Fruit fly (Drosophila melanogaster) whole organism, prepupa: Measurements from ENCODE around the gene CG32243.

Source experiments
- CG31627 ChIP-seq: fragments of 200-800 bp; sonication (Bioruptor generic); optimal IDR thresholded peaks from 3 replicates; lab custom pipeline; 2016; ENCODE audit warnings: missing biosample characterization, missing genetic modification characterization
- CG34406 ChIP-seq: fragments of 200-800 bp; sonication (Bioruptor generic); optimal IDR thresholded peaks from 3 replicates; lab custom pipeline; 2016; ENCODE audit warnings: missing biosample characterization, missing genetic modification characterization
- CG8119 ChIP-seq: fragments of 200-800 bp; sonication (Bioruptor generic); IDR thresholded peaks from 3 replicates; pipeline ENCODE4 v1.3.6; 2022; ENCODE audit warnings: missing biosample characterization, missing genetic modification characterization
- Lpt ChIP-seq: fragments of 200-800 bp; sonication (Bioruptor generic); optimal IDR thresholded peaks from 3 replicates; lab custom pipeline; 2016; ENCODE audit warnings: missing biosample characterization, missing genetic modification characterization
- Sox14 ChIP-seq: fragments of 200-800 bp; sonication (Bioruptor generic); optimal IDR thresholded peaks from 3 replicates; lab custom pipeline; 2016; ENCODE audit warnings: missing biosample characterization, missing genetic modification characterization
- fkh ChIP-seq: fragments of 200-800 bp; sonication (Bioruptor generic); optimal IDR thresholded peaks from 3 replicates; lab custom pipeline; 2017; ENCODE audit warnings: missing biosample characterization, mild to moderate bottlenecking, missing genetic modification characterization, moderate library complexity

- TF ChIP-seq Sox14 (peak; percentile 25), CG8119 (GFP tag; lab: Robert Waterston, UW) (no peak), CG31627 (no peak), Lpt (GFP tag; lab: Kevin White, UChicago) (no peak), fkh (GFP tag; lab: Kevin White, UChicago) (no peak), CG34406 (GFP tag; lab: Kevin White, UChicago) (no peak)
Observed at dm6 chr3L:4553395-4553794, 12.4 kb upstream of the CG32243 start.
